Worm (Caenorhabditis elegans) whole organism, L2 larva: ENCODE data around the gene cutl-23.

Experiments used
- F13H6.1 ChIP-seq: sonication (generic microtip); optimal IDR thresholded peaks from 2 replicates; lab custom pipeline; 2016; ENCODE audit warnings: missing genetic modification characterization, missing compliant biosample characterization
- R02D3.7 ChIP-seq: fragments of 150-350 bp; optimal IDR thresholded peaks from 2 replicates; lab custom pipeline; 2014; ENCODE audit warnings: missing biosample characterization, missing genetic modification characterization
- Y55F3AM.14 ChIP-seq: fragments of 200-800 bp; sonication (Bioruptor generic); optimal IDR thresholded peaks from 2 replicates; lab custom pipeline; 2018; ENCODE audit warnings: mild to moderate bottlenecking, missing genetic modification characterization, missing compliant biosample characterization
- ZK546.5 ChIP-seq: sonication (generic microtip); optimal IDR thresholded peaks from 2 replicates; lab custom pipeline; 2017; ENCODE audit warnings: missing biosample characterization, missing genetic modification characterization
- alr-1 ChIP-seq: fragments of 150-350 bp; optimal IDR thresholded peaks from 2 replicates; lab custom pipeline; 2014; ENCODE audit warnings: missing biosample characterization, missing genetic modification characterization
- aly-2 ChIP-seq: fragments of 150-350 bp; optimal IDR thresholded peaks from 2 replicates; lab custom pipeline; 2014; ENCODE audit warnings: missing biosample characterization, missing genetic modification characterization
- ama-1 ChIP-seq: fragments of 150-350 bp; optimal IDR thresholded peaks from 2 replicates; lab custom pipeline; 2018; ENCODE audit warnings: inconsistent platforms
- blmp-1 ChIP-seq: sonication (generic microtip); optimal IDR thresholded peaks from 2 replicates; lab custom pipeline; 2017; ENCODE audit warnings: missing genetic modification characterization, mild to moderate bottlenecking, missing compliant biosample characterization, antibody characterized with exemption, moderate library complexity; ENCODE audit not compliant: insufficient read depth
- ceh-16 ChIP-seq: fragments of 150-350 bp; optimal IDR thresholded peaks from 2 replicates; lab custom pipeline; 2014; ENCODE audit warnings: missing biosample characterization, missing genetic modification characterization
- dmd-4 ChIP-seq: sonication (generic microtip); optimal IDR thresholded peaks from 2 replicates; lab custom pipeline; 2017; ENCODE audit warnings: missing biosample characterization, missing genetic modification characterization
- egl-27 ChIP-seq: sonication (generic microtip); optimal IDR thresholded peaks from 3 replicates; lab custom pipeline; 2017; ENCODE audit warnings: missing biosample characterization, missing genetic modification reagents, missing genetic modification characterization
- elt-1 ChIP-seq: fragments of 150-350 bp; optimal IDR thresholded peaks from 2 replicates; lab custom pipeline; 2014; ENCODE audit warnings: missing biosample characterization, missing genetic modification characterization
- elt-3 ChIP-seq: sonication (generic microtip); optimal IDR thresholded peaks from 2 replicates; lab custom pipeline; 2017; ENCODE audit warnings: missing biosample characterization, missing genetic modification characterization
- fos-1 ChIP-seq: fragments of 150-350 bp; optimal IDR thresholded peaks from 2 replicates; lab custom pipeline; 2014; ENCODE audit warnings: missing biosample characterization, missing genetic modification characterization
- gmeb-1 ChIP-seq: fragments of 150-350 bp; optimal IDR thresholded peaks from 2 replicates; lab custom pipeline; 2014; ENCODE audit warnings: missing biosample characterization, missing genetic modification characterization
- lin-13 ChIP-seq: fragments of 150-350 bp; optimal IDR thresholded peaks from 2 replicates; lab custom pipeline; 2014; ENCODE audit warnings: missing biosample characterization, missing genetic modification reagents, missing genetic modification characterization
- lin-39 ChIP-seq: fragments of 150-350 bp; optimal IDR thresholded peaks from 2 replicates; lab custom pipeline; 2014; ENCODE audit warnings: missing biosample characterization, missing genetic modification reagents, missing genetic modification characterization
- lsy-2 ChIP-seq, 2 experiments: fragments of 150-350 bp in 1 of 2; sonication (generic microtip) in 1 of 2; optimal IDR thresholded peaks; 2 replicates each; lab custom pipeline; 2014 to 2017; ENCODE audit warnings: missing biosample characterization in 2 of 2, missing genetic modification characterization in 2 of 2
- mab-5 ChIP-seq: fragments of 150-350 bp; optimal IDR thresholded peaks from 2 replicates; lab custom pipeline; 2014; ENCODE audit warnings: missing biosample characterization, missing genetic modification characterization
- mbf-1 ChIP-seq: sonication (generic microtip); optimal IDR thresholded peaks from 2 replicates; lab custom pipeline; 2017; ENCODE audit warnings: missing biosample characterization, missing genetic modification characterization
- mdl-1 ChIP-seq, 2 experiments: fragments of 150-350 bp in 1 of 2; sonication (generic microtip) in 1 of 2; optimal IDR thresholded peaks; 2 replicates each; lab custom pipeline; 2017; ENCODE audit warnings: missing biosample characterization in 2 of 2, missing genetic modification characterization in 2 of 2
- nhr-10 ChIP-seq: sonication (generic microtip); optimal IDR thresholded peaks from 2 replicates; lab custom pipeline; 2017; ENCODE audit warnings: missing biosample characterization, missing genetic modification characterization
- nhr-11 ChIP-seq: fragments of 150-350 bp; optimal IDR thresholded peaks from 2 replicates; lab custom pipeline; 2014; ENCODE audit warnings: missing biosample characterization, missing genetic modification characterization
- nhr-12 ChIP-seq: fragments of 150-350 bp; optimal IDR thresholded peaks from 2 replicates; lab custom pipeline; 2014; ENCODE audit warnings: missing biosample characterization, missing genetic modification characterization
- nhr-129 ChIP-seq: fragments of 150-350 bp; optimal IDR thresholded peaks from 2 replicates; lab custom pipeline; 2014; ENCODE audit warnings: missing biosample characterization, missing genetic modification characterization
- nhr-21 ChIP-seq: fragments of 150-350 bp; optimal IDR thresholded peaks from 2 replicates; lab custom pipeline; 2014; ENCODE audit warnings: missing biosample characterization, missing genetic modification characterization
- nhr-23 ChIP-seq: fragments of 150-350 bp; optimal IDR thresholded peaks from 2 replicates; lab custom pipeline; 2014; ENCODE audit warnings: missing biosample characterization, missing genetic modification reagents, missing genetic modification characterization
- nhr-237 ChIP-seq: fragments of 150-350 bp; optimal IDR thresholded peaks from 2 replicates; lab custom pipeline; 2014; ENCODE audit warnings: missing biosample characterization, missing genetic modification characterization
- nhr-25 ChIP-seq: fragments of 150-350 bp; sonication (generic microtip); optimal IDR thresholded peaks from 3 replicates; lab custom pipeline; 2014; ENCODE audit warnings: missing biosample characterization, missing genetic modification characterization
- nhr-6 ChIP-seq: fragments of 150-350 bp; optimal IDR thresholded peaks from 2 replicates; lab custom pipeline; 2014; ENCODE audit warnings: missing biosample characterization, missing genetic modification characterization
- nhr-77 ChIP-seq: fragments of 150-350 bp; optimal IDR thresholded peaks from 2 replicates; lab custom pipeline; 2014; ENCODE audit warnings: missing biosample characterization, missing genetic modification characterization
- peb-1 ChIP-seq: fragments of 150-350 bp; optimal IDR thresholded peaks from 2 replicates; lab custom pipeline; 2014; ENCODE audit warnings: missing biosample characterization, missing genetic modification characterization
- sem-4 ChIP-seq: fragments of 150-350 bp; optimal IDR thresholded peaks from 2 replicates; lab custom pipeline; 2014; ENCODE audit warnings: missing biosample characterization, missing genetic modification reagents, missing genetic modification characterization
- skn-1 ChIP-seq: sonication (generic microtip); optimal IDR thresholded peaks from 2 replicates; lab custom pipeline; 2017; ENCODE audit warnings: missing biosample characterization, missing genetic modification characterization
- sma-3 ChIP-seq: sonication (generic microtip); optimal IDR thresholded peaks from 2 replicates; lab custom pipeline; 2016; ENCODE audit warnings: missing genetic modification reagents, missing genetic modification characterization, missing compliant biosample characterization
- sma-9 ChIP-seq, 2 experiments: fragments of 150-350 bp in 1 of 2; sonication (generic microtip) in 1 of 2; optimal IDR thresholded peaks; 2 replicates each; lab custom pipeline; 2014 to 2016; ENCODE audit warnings: missing genetic modification characterization in 2 of 2, mild to moderate bottlenecking in 1 of 2, missing biosample characterization in 1 of 2, missing compliant biosample characterization in 1 of 2, missing genetic modification reagents in 1 of 2, moderate library complexity in 1 of 2
- snpc-4 ChIP-seq: fragments of 150-350 bp; optimal IDR thresholded peaks from 2 replicates; lab custom pipeline; 2014; ENCODE audit warnings: missing biosample characterization, missing genetic modification characterization
- unc-39 ChIP-seq: fragments of 150-350 bp; optimal IDR thresholded peaks from 2 replicates; lab custom pipeline; 2014; ENCODE audit warnings: missing biosample characterization, missing genetic modification characterization
- unc-55 ChIP-seq: fragments of 150-350 bp; sonication (generic microtip); optimal IDR thresholded peaks from 3 replicates; lab custom pipeline; 2014; ENCODE audit warnings: missing biosample characterization, missing genetic modification reagents, missing genetic modification characterization
- unc-62 ChIP-seq: fragments of 150-350 bp; optimal IDR thresholded peaks from 2 replicates; lab custom pipeline; 2014; ENCODE audit warnings: missing biosample characterization, missing genetic modification reagents, missing genetic modification characterization
- zag-1 ChIP-seq: fragments of 150-350 bp; optimal IDR thresholded peaks from 2 replicates; lab custom pipeline; 2014; ENCODE audit warnings: missing biosample characterization, missing genetic modification characterization
- ztf-1 ChIP-seq: fragments of 200-800 bp; sonication (Bioruptor generic); conservative IDR thresholded peaks from 2 replicates; pipeline ENCODE4 v1.3.6; 2022; ENCODE audit warnings: missing genetic modification characterization, missing compliant biosample characterization
- ztf-11 ChIP-seq: sonication (generic microtip); optimal IDR thresholded peaks from 2 replicates; lab custom pipeline; 2017; ENCODE audit warnings: missing biosample characterization, missing genetic modification characterization
- ztf-4 ChIP-seq: fragments of 150-350 bp; optimal IDR thresholded peaks from 2 replicates; lab custom pipeline; 2014; ENCODE audit warnings: missing biosample characterization, missing genetic modification characterization

The cutl-23 gene

ce11 chrIII:5769726-5770235 is at the start of gene cutl-23:
Gene cutl-23, plus strand, starts transcription at chrIII:5770185.
- TF ChIP-seq R02D3.7 = no peak
- TF ChIP-seq ZK546.5 = no peak
- peak; percentile 25 for TF ChIP-seq sma-9 (GFP tag; optimal IDR thresholded peaks at IDR 0.05; lab: Kevin White, UChicago)
- TF ChIP-seq sma-9 (tag; optimal IDR thresholded peaks at IDR 0.05; lab: Kevin White, UChicago) = no peak
- no peak for TF ChIP-seq mdl-1 (tag; optimal IDR thresholded peaks at IDR 0.05; lab: Kevin White, UChicago)
- TF ChIP-seq unc-39 (tag; lab: Kevin White, UChicago) = no peak
- no peak for TF ChIP-seq nhr-11 (tag; lab: Kevin White, UChicago)
- no peak for TF ChIP-seq alr-1 (tag; lab: Kevin White, UChicago)
- no peak for TF ChIP-seq sem-4 (tag; lab: Kevin White, UChicago)
- no peak for TF ChIP-seq Y55F3AM.14 (GFP tag; lab: Kevin White, UChicago)
- no peak for TF ChIP-seq unc-55 (GFP tag; lab: Kevin White, UChicago)
- TF ChIP-seq dmd-4 = no peak
- no peak for TF ChIP-seq snpc-4 (tag; lab: Kevin White, UChicago)
- no peak for TF ChIP-seq ama-1 (lab: Kevin White, UChicago)
- no peak for TF ChIP-seq fos-1 (tag; lab: Kevin White, UChicago)
- TF ChIP-seq gmeb-1 (tag; lab: Kevin White, UChicago) = no peak
- TF ChIP-seq nhr-23 = no peak
- peak; percentile 21 for TF ChIP-seq F13H6.1 (tag; lab: Kevin White, UChicago)
- no peak for TF ChIP-seq aly-2 (tag; lab: Kevin White, UChicago)
- no peak for TF ChIP-seq egl-27 (tag; lab: Kevin White, UChicago)
- TF ChIP-seq mbf-1 (tag; lab: Kevin White, UChicago) = no peak
- TF ChIP-seq lin-13 (GFP tag; lab: Kevin White, UChicago) = no peak
- no peak for TF ChIP-seq ztf-1 (GFP tag; lab: Robert Waterston, UW)
- no peak for TF ChIP-seq elt-1
- TF ChIP-seq sma-3 (GFP tag; lab: Kevin White, UChicago) = peak; percentile 12

DNA sequence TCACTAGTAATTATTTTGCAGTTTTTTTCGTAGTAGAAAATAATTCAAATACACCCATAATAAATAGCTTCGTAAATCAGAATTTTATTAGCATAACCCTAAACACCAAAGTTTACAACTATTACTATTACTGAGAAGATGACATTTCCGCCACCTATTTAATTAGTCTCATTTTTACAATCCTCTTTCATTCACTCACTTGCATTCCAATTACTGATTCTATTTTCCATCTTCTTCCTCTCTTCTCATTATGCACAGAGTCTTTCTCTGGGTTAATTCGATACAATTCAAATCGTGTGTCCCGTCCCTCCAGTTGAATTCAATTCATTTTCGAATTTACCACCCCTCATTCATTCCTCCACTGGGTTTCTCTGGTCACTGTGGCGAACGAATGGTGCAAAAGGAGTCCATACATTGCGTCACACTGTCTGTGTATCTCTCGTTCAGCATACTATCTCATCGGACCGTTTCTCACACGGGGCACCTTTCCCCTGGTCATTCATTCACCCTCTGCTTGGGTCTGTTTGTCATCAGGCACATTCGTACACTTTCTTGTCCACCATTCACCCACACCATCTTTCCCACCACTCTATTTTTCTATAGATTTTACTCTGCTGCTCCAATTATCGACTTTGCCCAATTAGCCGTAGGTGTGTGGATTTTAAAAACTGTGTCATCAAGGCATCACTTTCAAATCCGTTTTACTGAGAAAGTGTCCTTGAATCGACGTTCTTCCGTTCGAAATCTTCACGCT is 49.5 kb upstream of the cutl-23 start:
- no peak for TF ChIP-seq sma-3 (GFP tag; lab: Kevin White, UChicago)
- TF ChIP-seq gmeb-1 (tag; lab: Kevin White, UChicago) = no peak
- TF ChIP-seq sma-9 (GFP tag; optimal IDR thresholded peaks at IDR 0.05; lab: Kevin White, UChicago) = peak; percentile 2
- TF ChIP-seq sma-9 (tag; optimal IDR thresholded peaks at IDR 0.05; lab: Kevin White, UChicago) = no peak

DNA sequence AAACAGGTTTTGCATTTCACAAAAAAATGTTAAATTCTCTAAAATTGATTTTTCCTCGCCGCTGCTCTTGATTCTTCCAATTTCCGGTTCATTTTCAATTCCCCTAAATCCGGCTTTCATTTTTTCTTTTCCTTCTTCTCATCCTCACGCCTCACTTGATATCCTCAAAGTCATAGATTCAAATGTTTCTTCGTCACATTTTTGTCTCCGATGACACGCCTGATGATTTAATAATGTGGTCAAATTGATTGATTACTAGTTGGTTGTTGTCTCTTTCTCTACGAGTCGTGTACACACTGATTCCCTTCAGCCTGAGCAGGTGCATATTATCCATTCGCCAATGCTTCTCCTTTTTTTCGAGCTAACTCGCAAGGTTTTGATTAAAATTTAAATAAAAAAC is 48.5 kb upstream of the cutl-23 start:
- TF ChIP-seq unc-55 (GFP tag; lab: Kevin White, UChicago) (no peak), mdl-1 (tag; optimal IDR thresholded peaks at IDR 0.05; lab: Kevin White, UChicago) (no peak)

ce11 chrIII:5721888-5722287 is 48.1 kb upstream of the cutl-23 start:
- TF ChIP-seq nhr-21 (tag; lab: Kevin White, UChicago) (peak; percentile 31), ama-1 (lab: Kevin White, UChicago) (no peak), nhr-237 (tag; lab: Kevin White, UChicago) (no peak), nhr-6 (tag; lab: Kevin White, UChicago) (no peak), ztf-1 (GFP tag; lab: Robert Waterston, UW) (no peak), nhr-10 (tag; lab: Kevin White, UChicago) (no peak), skn-1 (tag; lab: Kevin White, UChicago) (peak; percentile 18), mdl-1 (tag; optimal IDR thresholded peaks at IDR 0.05; lab: Kevin White, UChicago) (no peak), ztf-11 (tag; lab: Kevin White, UChicago) (no peak), lsy-2 (tag; optimal IDR thresholded peaks at IDR 0.05; lab: Kevin White, UChicago) (peak; percentile 34 to 80), elt-3 (tag; lab: Kevin White, UChicago) (no peak), blmp-1 (peak; percentile 28), nhr-23 (no peak), peb-1 (no peak), ztf-4 (tag; lab: Kevin White, UChicago) (peak; percentile 59), alr-1 (tag; lab: Kevin White, UChicago) (no peak), gmeb-1 (tag; lab: Kevin White, UChicago) (peak; percentile 90), unc-55 (GFP tag; lab: Kevin White, UChicago) (peak; percentile 61), nhr-77 (tag; lab: Kevin White, UChicago) (no peak), nhr-25 (peak; percentile 24), nhr-12 (tag; lab: Kevin White, UChicago) (no peak), unc-62 (no peak), mab-5 (no peak), sem-4 (tag; lab: Kevin White, UChicago) (peak; percentile 74), unc-39 (tag; lab: Kevin White, UChicago) (no peak), fos-1 (tag; lab: Kevin White, UChicago) (peak; percentile 87), aly-2 (tag; lab: Kevin White, UChicago) (no peak), zag-1 (tag; lab: Kevin White, UChicago) (no peak), lin-39 (tag; lab: Kevin White, UChicago) (no peak), nhr-129 (peak; percentile 15), snpc-4 (tag; lab: Kevin White, UChicago) (no peak), dmd-4 (no peak), ceh-16 (no peak), elt-1 (no peak)
